Worm (Caenorhabditis elegans) whole organism, L4 larva: ENCODE data around the gene zfp-3.

Experiments used
- F10B5.3 ChIP-seq: sonication (generic microtip); optimal IDR thresholded peaks from 2 replicates; lab custom pipeline; 2016; ENCODE audit warnings: mild to moderate bottlenecking, missing genetic modification characterization, missing compliant biosample characterization
- F49E8.2 ChIP-seq: sonication (generic microtip); optimal IDR thresholded peaks from 2 replicates; lab custom pipeline; 2016; ENCODE audit warnings: missing compliant biosample characterization, mild to moderate bottlenecking, missing genetic modification characterization, borderline replicate concordance
- T26A8.4 ChIP-seq: fragments of 200-800 bp; sonication (Bioruptor generic); IDR thresholded peaks from 2 replicates; pipeline ENCODE4 v1.3.6; 2022; ENCODE audit warnings: missing genetic modification characterization, missing compliant biosample characterization
- Y105C5A.15 ChIP-seq: fragments of 200-800 bp; sonication (Bioruptor generic); IDR thresholded peaks from 2 replicates; pipeline ENCODE4 v1.3.6; 2022; ENCODE audit warnings: missing genetic modification characterization, missing compliant biosample characterization
- Y48G9A.11 ChIP-seq: fragments of 200-800 bp; sonication (Bioruptor generic); IDR thresholded peaks from 2 replicates; pipeline ENCODE4 v1.3.6; 2022; ENCODE audit warnings: missing genetic modification reagents, missing genetic modification characterization, missing compliant biosample characterization
- Y75B8A.6 ChIP-seq: fragments of 200-800 bp; sonication (Bioruptor generic); IDR thresholded peaks from 2 replicates; pipeline ENCODE4 v1.3.6; 2022; ENCODE audit warnings: missing genetic modification reagents, missing genetic modification characterization, missing compliant biosample characterization
- ZK337.2 ChIP-seq: fragments of 200-800 bp; sonication (Bioruptor generic); IDR thresholded peaks from 2 replicates; pipeline ENCODE4 v1.3.6; 2022; ENCODE audit warnings: missing genetic modification reagents, missing genetic modification characterization, missing compliant biosample characterization
- aha-1 ChIP-seq: fragments of 150-350 bp; peaks from one replicate; lab custom pipeline; 2014; ENCODE audit warnings: missing biosample characterization, missing genetic modification characterization
- aly-2 ChIP-seq: sonication (generic microtip); optimal IDR thresholded peaks from 2 replicates; lab custom pipeline; 2018; ENCODE audit warnings: missing biosample characterization, missing genetic modification characterization
- ama-1 ChIP-seq: fragments of 150-350 bp; optimal IDR thresholded peaks from 2 replicates; lab custom pipeline; 2014; ENCODE audit warnings: inconsistent platforms, mixed read lengths
- ceh-20 ChIP-seq: fragments of 200-800 bp; sonication (Bioruptor generic); IDR thresholded peaks from 2 replicates; pipeline ENCODE4 v1.3.6; 2022; ENCODE audit warnings: missing genetic modification reagents, missing genetic modification characterization, missing compliant biosample characterization
- ceh-28 ChIP-seq: fragments of 150-350 bp; optimal IDR thresholded peaks from 2 replicates; lab custom pipeline; 2014; ENCODE audit warnings: missing biosample characterization, missing genetic modification reagents, missing genetic modification characterization
- ceh-82 ChIP-seq: sonication (generic microtip); optimal IDR thresholded peaks from 2 replicates; lab custom pipeline; 2017; ENCODE audit warnings: missing biosample characterization, missing genetic modification characterization
- ctbp-1 ChIP-seq: fragments of 200-800 bp; sonication (Bioruptor generic); IDR thresholded peaks from 2 replicates; pipeline ENCODE4 v1.3.6; 2022; ENCODE audit warnings: missing genetic modification reagents, missing genetic modification characterization, missing compliant biosample characterization
- daf-8 ChIP-seq: fragments of 200-800 bp; sonication (Bioruptor generic); IDR thresholded peaks from 2 replicates; pipeline ENCODE4 v1.3.6; 2022; ENCODE audit warnings: missing genetic modification characterization, missing compliant biosample characterization
- dve-1 ChIP-seq: sonication (generic microtip); optimal IDR thresholded peaks from 2 replicates; lab custom pipeline; 2017; ENCODE audit warnings: antibody characterized with exemption, mild to moderate bottlenecking, missing genetic modification characterization, missing compliant biosample characterization; ENCODE audit not compliant: insufficient read depth
- egl-27 ChIP-seq: sonication (generic microtip); optimal IDR thresholded peaks from 3 replicates; lab custom pipeline; 2017; ENCODE audit warnings: missing biosample characterization, missing genetic modification reagents, missing genetic modification characterization
- gei-8 ChIP-seq: fragments of 200-800 bp; sonication (Bioruptor generic); optimal IDR thresholded peaks from 2 replicates; lab custom pipeline; 2018; ENCODE audit warnings: mild to moderate bottlenecking, missing genetic modification characterization, missing compliant biosample characterization
- hlh-11 ChIP-seq: fragments of 200-800 bp; sonication (Bioruptor generic); optimal IDR thresholded peaks from 2 replicates; lab custom pipeline; 2018; ENCODE audit warnings: mild to moderate bottlenecking, missing genetic modification characterization, missing compliant biosample characterization
- hlh-30 ChIP-seq: sonication (generic microtip); optimal IDR thresholded peaks from 2 replicates; lab custom pipeline; 2017; ENCODE audit warnings: antibody characterized with exemption, mild to moderate bottlenecking, missing genetic modification characterization, missing compliant biosample characterization; ENCODE audit not compliant: insufficient read depth
- hmg-1.1 ChIP-seq: fragments of 200-800 bp; sonication (Bioruptor generic); IDR thresholded peaks from 2 replicates; pipeline ENCODE4 v1.3.6; 2022; ENCODE audit warnings: missing genetic modification reagents, missing genetic modification characterization, missing compliant biosample characterization
- lin-13 ChIP-seq: fragments of 150-350 bp; optimal IDR thresholded peaks from 2 replicates; lab custom pipeline; 2014; ENCODE audit warnings: missing biosample characterization, missing genetic modification reagents, missing genetic modification characterization
- lin-29 ChIP-seq: fragments of 200-800 bp; sonication (Bioruptor generic); IDR thresholded peaks from 2 replicates; pipeline ENCODE4 v1.3.6; 2022; ENCODE audit warnings: missing genetic modification reagents, missing genetic modification characterization, missing compliant biosample characterization
- lin-39 ChIP-seq: fragments of 150-350 bp; optimal IDR thresholded peaks from 2 replicates; lab custom pipeline; 2014; ENCODE audit warnings: missing biosample characterization, missing genetic modification reagents, missing genetic modification characterization
- lsy-2 ChIP-seq, 2 experiments: fragments of 150-350 bp in 1 of 2; sonication (generic microtip) in 1 of 2; optimal IDR thresholded peaks; 2 replicates each; lab custom pipeline; 2014 to 2017; ENCODE audit warnings: missing biosample characterization in 2 of 2, missing genetic modification characterization in 2 of 2
- mep-1 ChIP-seq: fragments of 150-350 bp; sonication (generic microtip); optimal IDR thresholded peaks from 3 replicates; lab custom pipeline; 2014; ENCODE audit warnings: missing biosample characterization, missing genetic modification characterization
- mes-2 ChIP-seq: sonication (generic microtip); optimal IDR thresholded peaks from 2 replicates; lab custom pipeline; 2016; ENCODE audit warnings: missing genotype, mild to moderate bottlenecking, missing genetic modification characterization, missing compliant biosample characterization; ENCODE audit not compliant: poor library complexity, severe bottlenecking
- mxl-3 ChIP-seq: fragments of 200-800 bp; sonication (Bioruptor generic); optimal IDR thresholded peaks from 2 replicates; lab custom pipeline; 2018; ENCODE audit warnings: mild to moderate bottlenecking, missing genetic modification characterization, missing compliant biosample characterization
- nhr-11 ChIP-seq: fragments of 150-350 bp; optimal IDR thresholded peaks from 2 replicates; lab custom pipeline; 2014; ENCODE audit warnings: missing biosample characterization, missing genetic modification characterization
- nhr-237 ChIP-seq: sonication (generic microtip); optimal IDR thresholded peaks from 2 replicates; lab custom pipeline; 2017; ENCODE audit warnings: missing biosample characterization, missing genetic modification characterization
- nhr-41 ChIP-seq: fragments of 200-800 bp; sonication (Bioruptor generic); IDR thresholded peaks from 2 replicates; pipeline ENCODE4 v1.3.6; 2022; ENCODE audit warnings: missing genetic modification reagents, missing genetic modification characterization, missing compliant biosample characterization
- nhr-42 ChIP-seq: fragments of 200-800 bp; sonication (Bioruptor generic); IDR thresholded peaks from 2 replicates; pipeline ENCODE4 v1.3.6; 2022; ENCODE audit warnings: missing genetic modification characterization, missing compliant biosample characterization
- pha-4 ChIP-seq, 2 experiments: fragments of 150-350 bp in 1 of 2; fragments of 200-800 bp in 1 of 2; sonication (Bioruptor generic) in 1 of 2; IDR thresholded peaks in 1 of 2; optimal IDR thresholded peaks in 1 of 2; 2 replicates each; pipeline versions ENCODE4 v1.3.6 to Lab custom; 2014 to 2022; ENCODE audit warnings: missing genetic modification characterization in 2 of 2, missing genetic modification reagents in 2 of 2, missing biosample characterization in 1 of 2, missing compliant biosample characterization in 1 of 2
- php-3 ChIP-seq: fragments of 200-800 bp; sonication (Bioruptor generic); IDR thresholded peaks from 2 replicates; pipeline ENCODE4 v1.3.6; 2022; ENCODE audit warnings: missing genetic modification reagents, missing genetic modification characterization, missing compliant biosample characterization
- pqm-1 ChIP-seq: sonication (generic microtip); optimal IDR thresholded peaks from 2 replicates; lab custom pipeline; 2017; ENCODE audit warnings: missing biosample characterization, missing genetic modification characterization
- sdz-12 ChIP-seq: fragments of 200-800 bp; sonication (Bioruptor generic); optimal IDR thresholded peaks from 2 replicates; lab custom pipeline; 2018; ENCODE audit warnings: mild to moderate bottlenecking, missing genetic modification characterization, missing compliant biosample characterization
- set-16 ChIP-seq: fragments of 200-800 bp; sonication (Bioruptor generic); IDR thresholded peaks from 2 replicates; pipeline ENCODE4 v1.3.6; 2022; ENCODE audit warnings: missing genetic modification reagents, missing genetic modification characterization, missing compliant biosample characterization
- skn-1 ChIP-seq: fragments of 150-350 bp; optimal IDR thresholded peaks from 2 replicates; lab custom pipeline; 2014; ENCODE audit warnings: missing biosample characterization, missing genetic modification characterization
- snpc-1.2 ChIP-seq: fragments of 200-800 bp; sonication (Bioruptor generic); IDR thresholded peaks from 2 replicates; pipeline ENCODE4 v1.3.6; 2022; ENCODE audit warnings: missing genetic modification reagents, missing genetic modification characterization, missing compliant biosample characterization
- spr-1 ChIP-seq: sonication (generic microtip); optimal IDR thresholded peaks from 2 replicates; lab custom pipeline; 2016; ENCODE audit warnings: mild to moderate bottlenecking, missing genetic modification characterization, missing compliant biosample characterization
- unc-39 ChIP-seq: sonication (generic microtip); optimal IDR thresholded peaks from 2 replicates; lab custom pipeline; 2017; ENCODE audit warnings: missing biosample characterization, missing genetic modification characterization
- vab-7 ChIP-seq: fragments of 200-800 bp; sonication (Bioruptor generic); IDR thresholded peaks from 2 replicates; pipeline ENCODE4 v1.3.6; 2022; ENCODE audit warnings: missing genetic modification reagents, missing genetic modification characterization, missing compliant biosample characterization
- zag-1 ChIP-seq: fragments of 150-350 bp; optimal IDR thresholded peaks from 2 replicates; lab custom pipeline; 2014; ENCODE audit warnings: missing biosample characterization, missing genetic modification characterization
- zfp-2 ChIP-seq: sonication (generic microtip); optimal IDR thresholded peaks from 2 replicates; lab custom pipeline; 2016; ENCODE audit warnings: mild to moderate bottlenecking, missing genetic modification characterization, missing compliant biosample characterization
- zip-11 ChIP-seq: fragments of 200-800 bp; sonication (Bioruptor generic); IDR thresholded peaks from 2 replicates; pipeline ENCODE4 v1.3.6; 2022; ENCODE audit warnings: missing genetic modification characterization, missing compliant biosample characterization
- zip-2 ChIP-seq: fragments of 150-350 bp; optimal IDR thresholded peaks from 2 replicates; lab custom pipeline; 2014; ENCODE audit warnings: missing biosample characterization, missing genetic modification characterization

Gene zfp-3

DNA sequence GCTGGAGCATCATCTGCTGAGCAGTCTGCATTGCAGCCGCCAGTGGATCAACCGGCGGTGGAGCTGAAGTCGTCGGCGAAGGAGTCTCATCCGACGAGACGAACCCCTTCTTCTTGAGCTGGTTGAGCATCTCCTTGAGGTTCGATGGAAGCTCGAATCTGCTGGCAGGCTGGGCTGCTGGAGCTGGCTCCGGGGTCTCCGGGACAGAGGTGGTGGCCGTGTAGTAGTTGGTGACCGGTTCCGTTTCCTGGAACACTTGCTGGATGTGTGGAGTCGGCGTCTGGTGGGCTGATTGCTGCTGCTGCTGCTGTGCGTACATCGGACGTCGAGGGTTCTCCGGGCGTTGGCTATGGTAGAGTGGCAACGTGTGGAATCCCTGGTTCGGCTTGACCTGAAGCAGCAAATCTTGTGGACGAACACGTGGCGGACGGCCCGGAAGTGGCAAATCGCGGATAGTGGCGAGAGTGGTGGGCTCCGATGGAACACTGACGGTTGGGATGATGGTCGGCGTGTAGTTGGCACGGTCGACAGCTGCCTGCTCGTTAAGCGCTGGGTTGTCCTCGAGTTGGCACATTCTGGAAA, 4.8 kb downstream of the zfp-3 start:
- TF ChIP-seq nhr-11 (no peak), mxl-3 (GFP tag; lab: Kevin White, UChicago) (no peak), aly-2 (no peak), set-16 (GFP tag; lab: Robert Waterston, UW) (peak; percentile 93), ama-1 (lab: Kevin White, UChicago) (no peak), ceh-28 (tag; lab: Kevin White, UChicago) (no peak), zip-2 (tag; lab: Kevin White, UChicago) (no peak), F49E8.2 (tag; lab: Kevin White, UChicago) (no peak), ceh-20 (no peak), hlh-11 (tag; lab: Kevin White, UChicago) (no peak), unc-39 (tag; lab: Kevin White, UChicago) (no peak), daf-8 (no peak), skn-1 (tag; lab: Kevin White, UChicago) (no peak), snpc-1.2 (GFP tag; lab: Robert Waterston, UW) (no peak), aha-1 (tag; lab: Kevin White, UChicago) (peak; percentile 15)

DNA sequence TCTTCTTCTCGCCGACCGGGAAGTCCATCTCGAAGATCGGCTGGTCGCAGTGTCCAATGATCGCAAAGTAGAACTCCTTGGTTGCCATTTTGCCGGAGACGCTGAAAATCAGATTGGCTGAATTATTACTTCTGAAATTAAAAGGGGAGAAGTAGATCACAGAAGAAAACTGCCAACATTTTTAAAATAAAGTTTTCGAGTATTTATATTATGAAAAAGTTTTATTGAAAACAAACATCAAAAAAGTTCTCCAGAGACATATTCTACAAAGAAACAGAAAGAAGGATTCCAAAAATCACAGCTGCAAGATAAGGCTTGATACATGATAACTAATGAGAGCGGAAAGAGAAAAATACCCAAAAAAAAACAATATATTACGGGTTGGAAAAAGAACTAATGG, 6.3 kb downstream of the zfp-3 start, which contains the start of gene sedl-1:
Gene sedl-1, minus strand, starts transcription at position 101 of the 400 bp plus-strand sequence.
- peak; percentile 24 for TF ChIP-seq aha-1 (tag; lab: Kevin White, UChicago)
- TF ChIP-seq lin-13 (GFP tag; lab: Kevin White, UChicago) = no peak
- TF ChIP-seq vab-7 = no peak
- no peak for TF ChIP-seq lin-39

DNA sequence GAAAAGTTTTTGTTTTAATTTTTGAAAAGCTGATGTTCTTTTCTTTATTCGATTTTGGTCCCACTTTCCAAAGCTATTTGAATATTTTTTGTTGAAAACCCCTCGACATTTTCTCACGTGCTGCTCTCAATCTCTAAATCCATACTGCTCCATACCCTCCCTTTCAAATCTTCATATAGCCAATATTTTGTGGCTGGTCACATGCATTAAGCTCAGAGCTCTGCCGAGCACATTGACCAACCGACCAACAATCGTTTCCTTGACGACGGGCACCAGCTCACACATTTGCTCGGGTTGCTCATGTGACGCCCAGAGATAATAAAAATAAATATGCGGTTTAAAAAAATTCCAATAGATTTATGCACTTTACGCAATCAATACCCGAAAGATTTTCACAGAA, 7.5 kb downstream of the zfp-3 start:
- TF ChIP-seq hlh-30 (tag; lab: Kevin White, UChicago) (peak; percentile 52), set-16 (GFP tag; lab: Robert Waterston, UW) (no peak), vab-7 (0 out of 2 replicates have a peak, but pooled peaks have one; percentile 33), nhr-237 (tag; lab: Kevin White, UChicago) (no peak), lin-13 (GFP tag; lab: Kevin White, UChicago) (no peak), nhr-41 (GFP tag; lab: Robert Waterston, UW) (no peak), mxl-3 (GFP tag; lab: Kevin White, UChicago) (no peak), nhr-42 (GFP tag; lab: Robert Waterston, UW) (no peak), hmg-1.1 (GFP tag; lab: Robert Waterston, UW) (0 out of 2 replicates have a peak, but pooled peaks have one; percentile 25), Y75B8A.6 (GFP tag; lab: Robert Waterston, UW) (no peak), dve-1 (tag; lab: Kevin White, UChicago) (no peak), pha-4 (GFP tag; IDR thresholded peaks at IDR 0.05; lab: Robert Waterston, UW) (no peak), pha-4 (tag; optimal IDR thresholded peaks at IDR 0.05; lab: Kevin White, UChicago) (no peak), php-3 (GFP tag; lab: Robert Waterston, UW) (no peak), zfp-2 (tag; lab: Kevin White, UChicago) (no peak), spr-1 (tag; lab: Kevin White, UChicago) (no peak), mes-2 (tag; lab: Kevin White, UChicago) (peak; percentile 32), ceh-82 (tag; lab: Kevin White, UChicago) (no peak), pqm-1 (tag; lab: Kevin White, UChicago) (no peak), ama-1 (lab: Kevin White, UChicago) (no peak), lsy-2 (tag; optimal IDR thresholded peaks at IDR 0.05; lab: Kevin White, UChicago) (no peak), sdz-12 (GFP tag; lab: Kevin White, UChicago) (no peak), mep-1 (tag; lab: Kevin White, UChicago) (peak; percentile 28), ctbp-1 (no peak), ZK337.2 (no peak), F10B5.3 (tag; lab: Kevin White, UChicago) (no peak), lin-29 (GFP tag; lab: Robert Waterston, UW) (no peak), T26A8.4 (GFP tag; lab: Robert Waterston, UW) (no peak), zip-11 (no peak), Y48G9A.11 (no peak), gei-8 (no peak), snpc-1.2 (GFP tag; lab: Robert Waterston, UW) (no peak), egl-27 (tag; lab: Kevin White, UChicago) (no peak), zag-1 (tag; lab: Kevin White, UChicago) (no peak), skn-1 (tag; lab: Kevin White, UChicago) (no peak), Y105C5A.15 (GFP tag; lab: Robert Waterston, UW) (0 out of 2 replicates have a peak, but pooled peaks have one; percentile 22)
